Worm (Caenorhabditis elegans) whole organism, late embryonic: ENCODE measurements around the gene D1044.4.

Source experiments
- F13H6.1 ChIP-seq: sonication (generic microtip); optimal IDR thresholded peaks from 2 replicates; lab custom pipeline; 2016; ENCODE audit warnings: missing genetic modification characterization, missing compliant biosample characterization
- ceh-14 ChIP-seq: sonication (generic microtip); optimal IDR thresholded peaks from 2 replicates; lab custom pipeline; 2016; ENCODE audit warnings: missing genotype, missing genetic modification characterization, missing compliant biosample characterization
- ceh-19 ChIP-seq: fragments of 200-800 bp; sonication (Bioruptor generic); optimal IDR thresholded peaks from 2 replicates; lab custom pipeline; 2018; ENCODE audit warnings: mild to moderate bottlenecking, missing genetic modification characterization, missing compliant biosample characterization
- ceh-34 ChIP-seq: sonication (generic microtip); optimal IDR thresholded peaks from 2 replicates; lab custom pipeline; 2016; ENCODE audit warnings: mild to moderate bottlenecking, missing genetic modification characterization, missing compliant biosample characterization
- dmd-4 ChIP-seq: sonication (generic microtip); optimal IDR thresholded peaks from 2 replicates; lab custom pipeline; 2016; ENCODE audit warnings: borderline replicate concordance, missing genetic modification characterization, missing compliant biosample characterization
- eyg-1 ChIP-seq: sonication (generic microtip); optimal IDR thresholded peaks from 2 replicates; lab custom pipeline; 2016; ENCODE audit warnings: missing genotype, missing genetic modification characterization, missing compliant biosample characterization
- lin-11 ChIP-seq: fragments of 200-800 bp; sonication (Bioruptor generic); optimal IDR thresholded peaks from 2 replicates; lab custom pipeline; 2018; ENCODE audit warnings: mild to moderate bottlenecking, missing genetic modification characterization, missing compliant biosample characterization
- ttx-3 ChIP-seq: sonication (generic microtip); optimal IDR thresholded peaks from 2 replicates; lab custom pipeline; 2016; ENCODE audit warnings: missing genetic modification reagents, missing genetic modification characterization, missing compliant biosample characterization
- unc-55 ChIP-seq: sonication (generic microtip); optimal IDR thresholded peaks from 2 replicates; lab custom pipeline; 2017; ENCODE audit warnings: missing biosample characterization, missing genetic modification reagents, missing genetic modification characterization
- unc-86 ChIP-seq: sonication (generic microtip); optimal IDR thresholded peaks from 2 replicates; lab custom pipeline; 2016; ENCODE audit warnings: missing genetic modification characterization, missing compliant biosample characterization

The D1044.4 gene

DNA sequence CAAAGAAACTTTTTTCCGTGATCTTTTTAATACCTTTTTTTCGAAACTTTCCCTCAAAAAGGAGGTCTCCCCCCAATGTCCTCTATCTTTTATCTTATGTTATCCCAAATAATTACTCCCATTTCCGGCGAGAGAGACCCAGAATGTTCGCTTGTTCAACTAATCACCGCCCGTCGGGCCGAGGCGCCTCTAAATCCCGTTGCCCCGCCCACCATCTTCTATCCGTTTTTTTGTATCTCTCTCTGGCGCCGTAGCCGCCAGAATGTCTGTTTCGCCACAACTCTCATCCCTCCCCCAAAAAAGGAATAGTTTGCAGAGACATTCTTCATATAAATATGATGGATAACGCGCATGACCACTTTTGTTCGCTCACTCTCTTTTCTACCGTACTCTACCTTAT, 49.1 kb downstream of the D1044.4 start:
- TF ChIP-seq unc-55 (GFP tag; lab: Kevin White, UChicago) (no peak), ceh-34 (tag; lab: Kevin White, UChicago) (no peak), ceh-19 (GFP tag; lab: Kevin White, UChicago) (no peak), dmd-4 (tag; lab: Kevin White, UChicago) (no peak), eyg-1 (no peak), ceh-14 (tag; lab: Kevin White, UChicago) (no peak), lin-11 (tag; lab: Kevin White, UChicago) (no peak), ttx-3 (tag; lab: Kevin White, UChicago) (no peak), F13H6.1 (tag; lab: Kevin White, UChicago) (no peak), unc-86 (tag; lab: Kevin White, UChicago) (no peak)
